Worm (Caenorhabditis elegans): Measurements from ENCODE around the gene fbxa-144.

The fbxa-144 gene

DNA sequence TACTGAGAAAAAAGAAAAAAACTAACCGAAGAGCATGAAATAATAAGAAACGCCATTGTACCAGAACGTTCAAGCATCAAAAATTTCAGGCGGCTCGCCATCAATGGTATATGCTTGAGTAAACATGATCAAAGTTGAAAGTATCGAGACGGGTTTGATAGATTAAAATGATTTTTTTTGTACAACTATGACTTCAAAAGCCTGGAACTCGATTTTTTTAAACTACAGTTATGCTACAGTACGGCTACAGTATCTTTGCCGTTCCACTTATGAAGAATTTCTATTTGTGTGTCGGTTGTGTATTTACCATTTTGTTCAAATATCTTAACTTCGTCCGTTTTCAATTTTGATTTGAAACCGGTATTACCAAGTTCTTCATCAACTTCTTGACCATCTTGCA lies 22.5 kb upstream of the fbxa-144 start, which contains the start of gene str-97:
TSS of gene str-97 (minus strand) at position 101 of the 400 bp plus-strand sequence.
- TF ChIP-seq him-1 (tag; optimal IDR thresholded peaks at IDR 0.05) (no peak), dao-5 (tag; optimal IDR thresholded peaks at IDR 0.05) (no peak), W03F9.2 (tag; optimal IDR thresholded peaks at IDR 0.05) (no peak)

- TF ChIP-seq him-1 (tag; optimal IDR thresholded peaks at IDR 0.05) (no peak), W03F9.2 (tag; optimal IDR thresholded peaks at IDR 0.05) (no peak), dao-5 (tag; optimal IDR thresholded peaks at IDR 0.05) (no peak)
These were observed 20.8 kb upstream of the fbxa-144 start, which contains the start of gene str-254 for ce11 chrV:16153375-16153774. Gene str-254 (minus strand): TSS chrV:16153475.

DNA sequence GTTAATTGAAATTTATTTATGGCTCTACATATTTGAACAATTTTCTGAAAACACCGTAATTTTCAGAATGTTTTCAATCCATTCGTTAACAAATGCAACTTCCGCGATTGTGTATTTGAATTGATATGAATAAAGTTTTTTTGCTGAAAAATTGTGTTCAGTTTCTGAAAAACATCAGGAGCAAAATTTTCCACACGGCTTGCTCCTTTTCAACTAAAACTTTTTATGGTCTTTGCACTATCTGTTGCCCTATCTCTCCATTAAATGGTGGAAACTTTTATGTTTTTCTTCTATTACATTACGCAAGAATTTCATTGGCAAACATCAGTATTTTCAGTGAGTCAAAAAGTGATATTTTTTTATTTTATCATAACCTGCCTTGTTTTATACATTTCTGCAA lies 16.2 kb upstream of the fbxa-144 start, which contains the start of gene F10A3.4:
TSS of gene F10A3.4 (plus strand) at position 301 of the 400 bp plus-strand sequence.
- TF ChIP-seq W03F9.2 (tag; optimal IDR thresholded peaks at IDR 0.05) (no peak), dao-5 (tag; optimal IDR thresholded peaks at IDR 0.05) (no peak), him-1 (tag; optimal IDR thresholded peaks at IDR 0.05) (no peak)

DNA sequence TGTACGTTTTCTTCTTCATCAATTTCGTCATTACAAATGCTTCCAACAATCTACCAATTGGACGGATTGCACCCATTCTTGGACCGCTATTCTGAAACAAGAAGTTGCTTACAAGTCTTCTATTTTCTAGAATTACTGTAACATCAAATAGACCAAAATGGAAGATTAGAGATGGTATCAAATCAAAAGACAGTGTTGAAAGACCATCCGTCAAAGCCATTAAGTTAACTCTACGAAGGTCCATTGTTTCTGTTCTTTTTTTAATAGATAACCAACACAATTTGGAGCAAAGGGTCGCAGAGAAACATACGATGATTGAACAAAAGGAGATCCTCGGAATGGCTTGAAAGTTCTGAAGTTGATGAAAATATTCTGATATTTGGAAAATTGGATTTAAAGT lies 12.4 kb upstream of the fbxa-144 start:
- no peak for TF ChIP-seq W03F9.2 (tag; optimal IDR thresholded peaks at IDR 0.05)
- no peak for TF ChIP-seq him-1 (tag; optimal IDR thresholded peaks at IDR 0.05)

- TF ChIP-seq him-1 (tag; optimal IDR thresholded peaks at IDR 0.05) (no peak), dao-5 (tag; optimal IDR thresholded peaks at IDR 0.05) (no peak), W03F9.2 (tag; optimal IDR thresholded peaks at IDR 0.05) (no peak)
These were observed 10.5 kb upstream of the fbxa-144 start, which contains the start of gene fbxa-88 for ce11 chrV:16143066-16143581. Gene fbxa-88 (minus strand): TSS chrV:16143116.

DNA sequence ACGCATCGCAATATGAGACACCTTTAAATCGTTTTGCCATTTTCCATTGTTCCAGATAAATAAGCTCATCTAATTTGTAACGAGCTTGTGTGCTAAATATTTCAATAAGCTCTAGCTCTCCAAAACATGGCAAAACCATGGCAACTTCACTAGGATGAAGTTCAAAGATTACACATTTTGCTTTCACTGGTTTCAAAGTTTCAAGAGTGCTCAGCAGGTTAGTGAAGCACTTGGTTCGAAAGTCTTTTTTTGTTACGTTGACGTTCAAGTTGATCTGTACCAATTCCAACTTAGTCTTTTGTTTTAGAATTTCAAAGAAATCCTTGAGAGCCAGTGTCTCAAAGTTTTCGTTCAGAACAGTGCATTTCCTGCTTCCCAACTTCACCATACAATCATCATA lies 9.8 kb upstream of the fbxa-144 start, which contains the start of gene fbxa-18:
TSS of gene fbxa-18 (plus strand) at position 301 of the 400 bp plus-strand sequence.
- TF ChIP-seq him-1 (tag; optimal IDR thresholded peaks at IDR 0.05) = no peak
- no peak for TF ChIP-seq W03F9.2 (tag; optimal IDR thresholded peaks at IDR 0.05)
- no peak for TF ChIP-seq dao-5 (tag; optimal IDR thresholded peaks at IDR 0.05)

DNA sequence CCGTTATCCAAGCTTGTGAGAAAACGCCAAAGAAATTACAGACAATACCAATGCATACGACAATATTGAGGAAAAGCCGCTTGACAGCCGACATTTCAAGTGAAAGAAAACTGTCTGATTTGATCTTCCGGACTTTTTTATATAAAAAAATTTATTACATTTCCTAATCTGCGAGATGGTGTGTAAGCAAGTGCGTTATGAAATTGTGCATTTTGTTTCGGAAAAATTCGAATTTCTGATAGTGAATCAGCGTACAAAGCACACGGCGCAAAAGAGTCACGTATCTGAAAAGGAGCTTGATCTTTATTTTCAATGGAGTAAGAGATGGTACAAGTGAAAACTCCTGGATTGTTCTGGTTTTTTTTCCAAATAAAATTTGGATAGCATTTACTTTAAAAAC lies 8.5 kb upstream of the fbxa-144 start, which contains the start of gene clc-32:
TSS of gene clc-32 (minus strand) at position 101 of the 400 bp plus-strand sequence.
- TF ChIP-seq W03F9.2 (tag; optimal IDR thresholded peaks at IDR 0.05) (no peak), him-1 (tag; optimal IDR thresholded peaks at IDR 0.05) (no peak), dao-5 (tag; optimal IDR thresholded peaks at IDR 0.05) (no peak)

- TF ChIP-seq him-1 (tag; optimal IDR thresholded peaks at IDR 0.05) = no peak
- TF ChIP-seq dao-5 (tag; optimal IDR thresholded peaks at IDR 0.05) = no peak
These were observed 6.9 kb upstream of the fbxa-144 start, which contains the start of gene clc-11 for ce11 chrV:16139529-16139928. Gene clc-11 (minus strand): TSS chrV:16139629.

- no peak for TF ChIP-seq him-1 (tag; optimal IDR thresholded peaks at IDR 0.05)
- TF ChIP-seq W03F9.2 (tag; optimal IDR thresholded peaks at IDR 0.05) = no peak
- TF ChIP-seq dao-5 (tag; optimal IDR thresholded peaks at IDR 0.05) = no peak
These were observed 4.4 kb upstream of the fbxa-144 start, which contains the start of gene F44G3.7 for ce11 chrV:16137043-16137442. Gene F44G3.7 (minus strand): TSS chrV:16137143.

DNA sequence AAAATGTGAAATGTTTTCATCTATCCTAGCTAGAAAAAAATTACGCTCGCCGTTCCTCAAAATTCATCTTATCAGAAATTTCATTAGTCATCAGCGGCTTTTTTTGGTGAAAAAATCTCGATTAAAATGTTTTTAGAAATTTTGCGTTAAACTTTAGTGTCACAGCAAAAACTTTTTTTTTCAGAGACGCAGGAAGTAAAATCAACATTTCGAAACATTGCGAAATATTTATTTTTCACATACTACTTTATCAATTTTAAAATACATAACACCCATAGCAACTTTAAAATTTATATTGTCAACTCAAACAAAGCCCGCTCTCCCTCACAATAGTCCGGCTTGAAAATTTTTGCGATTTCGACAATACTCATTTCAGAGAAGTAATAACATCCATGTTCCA lies 390 bp downstream of the fbxa-144 start:
- TF ChIP-seq W03F9.2 (tag; optimal IDR thresholded peaks at IDR 0.05) = no peak
- TF ChIP-seq dao-5 (tag; optimal IDR thresholded peaks at IDR 0.05) = no peak
- TF ChIP-seq him-1 (tag; optimal IDR thresholded peaks at IDR 0.05) = no peak

ce11 chrV:16131249-16131648 lies 1.4 kb downstream of the fbxa-144 start, which contains the start of gene fbxa-142:
Gene fbxa-142 (minus strand): TSS chrV:16131349.
- no peak for TF ChIP-seq dao-5 (tag; optimal IDR thresholded peaks at IDR 0.05)
- no peak for TF ChIP-seq W03F9.2 (tag; optimal IDR thresholded peaks at IDR 0.05)
- no peak for TF ChIP-seq him-1 (tag; optimal IDR thresholded peaks at IDR 0.05)

ce11 chrV:16129116-16129515 lies 3.5 kb downstream of the fbxa-144 start:
- TF ChIP-seq W03F9.2 (tag; optimal IDR thresholded peaks at IDR 0.05) = no peak
- no peak for TF ChIP-seq him-1 (tag; optimal IDR thresholded peaks at IDR 0.05)
- no peak for TF ChIP-seq dao-5 (tag; optimal IDR thresholded peaks at IDR 0.05)

ce11 chrV:16127401-16127800 lies 5.2 kb downstream of the fbxa-144 start, which contains the start of gene fbxa-143:
Gene fbxa-143 (minus strand): TSS chrV:16127501.
- TF ChIP-seq him-1 (tag; optimal IDR thresholded peaks at IDR 0.05) (no peak), dao-5 (tag; optimal IDR thresholded peaks at IDR 0.05) (no peak), W03F9.2 (tag; optimal IDR thresholded peaks at IDR 0.05) (no peak)

ce11 chrV:16124739-16125138 lies 7.9 kb downstream of the fbxa-144 start, which contains the start of gene nhr-111:
Gene nhr-111 (minus strand): TSS chrV:16124839.
- TF ChIP-seq W03F9.2 (tag; optimal IDR thresholded peaks at IDR 0.05) (no peak), dao-5 (tag; optimal IDR thresholded peaks at IDR 0.05) (no peak), him-1 (tag; optimal IDR thresholded peaks at IDR 0.05) (no peak)

DNA sequence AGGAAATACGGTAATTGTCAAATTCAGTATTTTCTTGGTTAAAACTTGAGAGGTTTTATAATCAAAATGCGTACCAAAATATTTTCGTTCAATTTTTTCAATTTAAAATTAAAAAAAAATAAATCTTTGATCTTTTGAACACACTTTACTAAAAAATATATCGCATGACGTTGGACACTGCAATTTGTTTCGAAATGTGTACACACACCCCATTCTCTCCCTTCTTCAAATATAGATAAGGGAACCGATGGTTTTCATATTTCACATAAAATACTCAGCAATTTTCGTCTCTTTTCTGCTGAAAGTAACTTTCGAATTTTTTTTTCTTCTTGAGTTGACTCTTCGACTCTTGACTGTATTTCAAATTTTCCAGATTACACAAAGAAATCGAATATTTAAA lies 11.2 kb downstream of the fbxa-144 start:
- TF ChIP-seq W03F9.2 (tag; optimal IDR thresholded peaks at IDR 0.05) (no peak), dao-5 (tag; optimal IDR thresholded peaks at IDR 0.05) (no peak), him-1 (tag; optimal IDR thresholded peaks at IDR 0.05) (no peak)

Measured in whole organism, L4/young adult.